Worm (Caenorhabditis elegans) whole organism, L4/young adult: Measurements from ENCODE around the gene pqn-73.

Source experiments
- W03F9.2 ChIP-seq: fragments of 150-350 bp; optimal IDR thresholded peaks from 2 replicates; lab custom pipeline; 2014; ENCODE audit warnings: missing biosample characterization, missing genetic modification characterization
- dao-5 ChIP-seq: sonication (generic microtip); optimal IDR thresholded peaks from 2 replicates; lab custom pipeline; 2016; ENCODE audit warnings: missing genotype, missing genetic modification characterization, moderate library complexity, missing compliant biosample characterization
- him-1 ChIP-seq: sonication (generic microtip); optimal IDR thresholded peaks from 2 replicates; lab custom pipeline; 2016; ENCODE audit warnings: missing genotype, missing genetic modification reagents, missing genetic modification characterization, missing compliant biosample characterization

Gene pqn-73

ce11 chrII:8525133-8525736 lies 15.3 kb upstream of the pqn-73 start, which contains the start of the genes prp-9 and mrps-18B:
Gene prp-9 (minus strand): TSS chrII:8525396.
Gene mrps-18B (plus strand): TSS chrII:8525681.
- no peak for TF ChIP-seq him-1 (tag; lab: Kevin White, UChicago)
- peak; percentile 82 for TF ChIP-seq W03F9.2 (tag; lab: Kevin White, UChicago)

- TF ChIP-seq him-1 (tag; lab: Kevin White, UChicago) (no peak), W03F9.2 (tag; lab: Kevin White, UChicago) (no peak), dao-5 (no peak)
These were observed 11.3 kb upstream of the pqn-73 start for ce11 chrII:8529176-8529698.

ce11 chrII:8531181-8531759 lies 9.2 kb upstream of the pqn-73 start, which contains the start of gene gldi-7:
Gene gldi-7 (minus strand): TSS chrII:8531222.
- TF ChIP-seq him-1 (tag; lab: Kevin White, UChicago) = no peak
- no peak for TF ChIP-seq W03F9.2 (tag; lab: Kevin White, UChicago)
- no peak for TF ChIP-seq dao-5

ce11 chrII:8532015-8532414 lies 8.5 kb upstream of the pqn-73 start:
- no peak for TF ChIP-seq dao-5
- TF ChIP-seq W03F9.2 (tag; lab: Kevin White, UChicago) = no peak
- TF ChIP-seq him-1 (tag; lab: Kevin White, UChicago) = no peak

ce11 chrII:8536060-8536459 lies 4.5 kb upstream of the pqn-73 start, which contains the start of gene W01C9.2:
Gene W01C9.2 (plus strand): TSS chrII:8536360.
- no peak for TF ChIP-seq W03F9.2 (tag; lab: Kevin White, UChicago)
- no peak for TF ChIP-seq dao-5

- TF ChIP-seq him-1 (tag; lab: Kevin White, UChicago) = no peak
- no peak for TF ChIP-seq dao-5
- TF ChIP-seq W03F9.2 (tag; lab: Kevin White, UChicago) = no peak
These were observed 4.8 kb downstream of the pqn-73 start, which contains the start of gene decr-1.2 for ce11 chrII:8545315-8545714. Gene decr-1.2 (plus strand): TSS chrII:8545615.

- TF ChIP-seq dao-5 (peak; percentile 92), W03F9.2 (tag; lab: Kevin White, UChicago) (no peak), him-1 (tag; lab: Kevin White, UChicago) (peak; percentile 76)
These were observed 6.5 kb downstream of the pqn-73 start for ce11 chrII:8546975-8547374.

ce11 chrII:8551100-8551499 lies 10.6 kb downstream of the pqn-73 start:
- TF ChIP-seq him-1 (tag; lab: Kevin White, UChicago) (no peak), dao-5 (no peak), W03F9.2 (tag; lab: Kevin White, UChicago) (no peak)

- TF ChIP-seq him-1 (tag; lab: Kevin White, UChicago) = no peak
- TF ChIP-seq dao-5 = no peak
- no peak for TF ChIP-seq W03F9.2 (tag; lab: Kevin White, UChicago)
These were observed 14.1 kb downstream of the pqn-73 start for ce11 chrII:8554568-8554967.

ce11 chrII:8556166-8556565 lies 15.7 kb downstream of the pqn-73 start, which contains the start of gene glb-27:
Gene glb-27 (minus strand): TSS chrII:8556266.
- TF ChIP-seq dao-5 = no peak
- no peak for TF ChIP-seq him-1 (tag; lab: Kevin White, UChicago)
- TF ChIP-seq W03F9.2 (tag; lab: Kevin White, UChicago) = no peak

ce11 chrII:8559188-8559587 lies 18.7 kb downstream of the pqn-73 start:
- TF ChIP-seq him-1 (tag; lab: Kevin White, UChicago) (no peak), dao-5 (no peak), W03F9.2 (tag; lab: Kevin White, UChicago) (no peak)

- peak; percentile 77 for TF ChIP-seq dao-5
- TF ChIP-seq him-1 (tag; lab: Kevin White, UChicago) = peak; percentile 97
- peak; percentile 97 for TF ChIP-seq W03F9.2 (tag; lab: Kevin White, UChicago)
These were observed 20.7 kb downstream of the pqn-73 start, which contains the start of gene iff-2 for ce11 chrII:8561227-8561626. Gene iff-2 (minus strand): TSS chrII:8561367.

ce11 chrII:8562002-8562401 lies 21.5 kb downstream of the pqn-73 start, which contains the start of gene F54C9.14:
Gene F54C9.14 (plus strand): TSS chrII:8562302.
- TF ChIP-seq dao-5 = no peak
- no peak for TF ChIP-seq him-1 (tag; lab: Kevin White, UChicago)
- TF ChIP-seq W03F9.2 (tag; lab: Kevin White, UChicago) = no peak

- TF ChIP-seq W03F9.2 (tag; lab: Kevin White, UChicago) (no peak), him-1 (tag; lab: Kevin White, UChicago) (no peak), dao-5 (no peak)
These were observed 25.5 kb downstream of the pqn-73 start, which contains the start of gene stc-1 for ce11 chrII:8566039-8566438. Gene stc-1 (minus strand): TSS chrII:8566139.
